Worm (Caenorhabditis elegans): Measurements from ENCODE around the gene cwp-5.

ce11 chrX:13134807-13135206 lies 55.0 kb downstream of the cwp-5 start, which contains the start of gene F09A5.2:
- no peak for TF ChIP-seq nfyb-1 (GFP tag; IDR thresholded peaks at IDR 0.05)
- no peak for TF ChIP-seq nhr-120 (GFP tag; IDR thresholded peaks at IDR 0.05)
- TF ChIP-seq pha-4 (tag; optimal IDR thresholded peaks at IDR 0.05), result no peak
- TF ChIP-seq snpc-4 (GFP tag; optimal IDR thresholded peaks at IDR 0.05), result no peak
- no peak for TF ChIP-seq snpc-4 (tag; optimal IDR thresholded peaks at IDR 0.05)

Data from whole organism, young adult.